Worm (Caenorhabditis elegans) whole organism, early embryonic: ENCODE data around the gene T16G1.13.

Experiments used
- B0310.2 ChIP-seq: sonication (generic microtip); optimal IDR thresholded peaks from 2 replicates; lab custom pipeline; 2016; ENCODE audit warnings: mild to moderate bottlenecking, missing genetic modification characterization, missing compliant biosample characterization
- F13C5.2 ChIP-seq: sonication (generic microtip); optimal IDR thresholded peaks from 2 replicates; lab custom pipeline; 2017; ENCODE audit warnings: mild to moderate bottlenecking, missing genetic modification characterization, inconsistent platforms, missing compliant biosample characterization
- aly-1 ChIP-seq: sonication (generic microtip); optimal IDR thresholded peaks from 2 replicates; lab custom pipeline; 2016; ENCODE audit warnings: missing genetic modification characterization, missing compliant biosample characterization
- ama-1 ChIP-seq: fragments of 150-350 bp; optimal IDR thresholded peaks from 2 replicates; lab custom pipeline; 2014
- ceh-13 ChIP-seq: fragments of 200-800 bp; sonication (Bioruptor generic); optimal IDR thresholded peaks from 2 replicates; lab custom pipeline; 2018; ENCODE audit warnings: mild to moderate bottlenecking, missing genetic modification characterization, missing compliant biosample characterization
- ceh-36 ChIP-seq: sonication (generic microtip); optimal IDR thresholded peaks from 2 replicates; lab custom pipeline; 2016; ENCODE audit warnings: missing genetic modification characterization, inconsistent platforms, missing compliant biosample characterization
- ets-7 ChIP-seq: sonication (generic microtip); optimal IDR thresholded peaks from 2 replicates; lab custom pipeline; 2016; ENCODE audit warnings: missing genotype, missing genetic modification characterization, missing compliant biosample characterization
- flt-1 ChIP-seq: fragments of 200-800 bp; sonication (Bioruptor generic); IDR thresholded peaks from 2 replicates; pipeline ENCODE4 v1.3.6; 2022; ENCODE audit warnings: missing genetic modification characterization, missing compliant biosample characterization
- hmbx-1 ChIP-seq: sonication (generic microtip); optimal IDR thresholded peaks from 2 replicates; lab custom pipeline; 2016; ENCODE audit warnings: mild to moderate bottlenecking, missing genetic modification characterization, missing compliant biosample characterization
- hmg-4 ChIP-seq: fragments of 200-800 bp; sonication (Bioruptor generic); optimal IDR thresholded peaks from 2 replicates; lab custom pipeline; 2018; ENCODE audit warnings: mild to moderate bottlenecking, missing genetic modification characterization, missing compliant biosample characterization
- hnd-1 ChIP-seq: sonication (generic microtip); optimal IDR thresholded peaks from 2 replicates; lab custom pipeline; 2016; ENCODE audit warnings: missing genetic modification characterization, missing compliant biosample characterization
- pes-1 ChIP-seq: fragments of 200-800 bp; sonication (Bioruptor generic); IDR thresholded peaks from 2 replicates; pipeline ENCODE4 v1.3.6; 2022; ENCODE audit warnings: missing genetic modification reagents, missing genetic modification characterization, missing compliant biosample characterization
- scrt-1 ChIP-seq: fragments of 200-800 bp; sonication (Bioruptor generic); IDR thresholded peaks from 2 replicates; pipeline ENCODE4 v1.3.6; 2022; ENCODE audit warnings: missing genetic modification characterization, missing compliant biosample characterization
- sea-1 ChIP-seq: fragments of 200-800 bp; sonication (Bioruptor generic); conservative IDR thresholded peaks from 2 replicates; pipeline ENCODE4 v1.3.6; 2022; ENCODE audit warnings: missing genetic modification characterization, missing compliant biosample characterization
- tbx-11 ChIP-seq: fragments of 200-800 bp; sonication (Bioruptor generic); IDR thresholded peaks from 2 replicates; pipeline ENCODE4 v1.3.6; 2022; ENCODE audit warnings: missing genetic modification characterization, missing compliant biosample characterization
- tbx-37 ChIP-seq: fragments of 200-800 bp; sonication (Bioruptor generic); conservative IDR thresholded peaks from 2 replicates; pipeline ENCODE4 v1.3.6; 2022; ENCODE audit warnings: missing genetic modification reagents, missing genetic modification characterization, missing compliant biosample characterization
- tra-4 ChIP-seq: sonication (generic microtip); optimal IDR thresholded peaks from 2 replicates; lab custom pipeline; 2017; ENCODE audit warnings: missing genetic modification characterization, missing compliant biosample characterization

T16G1.13 gene

ce11 chrV:12967925-12968327 lies 18.2 kb downstream of the T16G1.13 start, which contains the start of gene R186.8:
Gene R186.8 (minus strand): TSS chrV:12967982.
- TF ChIP-seq F13C5.2 (tag; lab: Kevin White, UChicago) (peak; percentile 13), tbx-37 (GFP tag; lab: Robert Waterston, UW) (0 out of 2 replicates have a peak, but pooled peaks have one; percentile 28)

ce11 chrV:12968555-12968954 lies 18.8 kb downstream of the T16G1.13 start, which contains the start of gene lin-46:
Gene lin-46 (plus strand): TSS chrV:12968855.
- TF ChIP-seq ceh-36 (tag; lab: Kevin White, UChicago) (no peak), B0310.2 (tag; lab: Kevin White, UChicago) (no peak)

- TF ChIP-seq flt-1 (no peak), hmg-4 (GFP tag; lab: Kevin White, UChicago) (no peak)
Observed at ce11 chrV:12970575-12971160, 21.0 kb downstream of the T16G1.13 start, which contains the start of gene pnn-1. Gene pnn-1 (plus strand): TSS chrV:12971110.

ce11 chrV:12974047-12974446 lies 24.3 kb downstream of the T16G1.13 start:
- TF ChIP-seq tbx-37 (GFP tag; lab: Robert Waterston, UW) (no peak), aly-1 (no peak), ama-1 (no peak), ceh-13 (GFP tag; lab: Kevin White, UChicago) (no peak), sea-1 (GFP tag; lab: Robert Waterston, UW) (no peak), B0310.2 (tag; lab: Kevin White, UChicago) (no peak), ets-7 (tag; lab: Kevin White, UChicago) (no peak), hnd-1 (no peak), hmbx-1 (tag; lab: Kevin White, UChicago) (no peak), hmg-4 (GFP tag; lab: Kevin White, UChicago) (no peak), F13C5.2 (tag; lab: Kevin White, UChicago) (no peak), flt-1 (no peak), tbx-11 (GFP tag; lab: Robert Waterston, UW) (no peak), ceh-36 (tag; lab: Kevin White, UChicago) (no peak)

ce11 chrV:12987061-12987460 lies 37.4 kb downstream of the T16G1.13 start, which contains the start of gene shw-3:
Gene shw-3 (minus strand): TSS chrV:12987161.
- TF ChIP-seq ceh-13 (GFP tag; lab: Kevin White, UChicago) (no peak), tbx-37 (GFP tag; lab: Robert Waterston, UW) (no peak), hmbx-1 (tag; lab: Kevin White, UChicago) (no peak), hmg-4 (GFP tag; lab: Kevin White, UChicago) (no peak), tra-4 (tag; lab: Kevin White, UChicago) (no peak)

- TF ChIP-seq F13C5.2 (tag; lab: Kevin White, UChicago) = no peak
- no peak for TF ChIP-seq hmg-4 (GFP tag; lab: Kevin White, UChicago)
- TF ChIP-seq pes-1 (GFP tag; lab: Robert Waterston, UW) = no peak
- no peak for TF ChIP-seq ceh-13 (GFP tag; lab: Kevin White, UChicago)
- TF ChIP-seq hnd-1 = no peak
- TF ChIP-seq B0310.2 (tag; lab: Kevin White, UChicago) = no peak
- no peak for TF ChIP-seq ama-1
- TF ChIP-seq tbx-37 (GFP tag; lab: Robert Waterston, UW) = no peak
- no peak for TF ChIP-seq tra-4 (tag; lab: Kevin White, UChicago)
- TF ChIP-seq sea-1 (GFP tag; lab: Robert Waterston, UW) = no peak
- no peak for TF ChIP-seq ets-7 (tag; lab: Kevin White, UChicago)
- TF ChIP-seq scrt-1 (GFP tag; lab: Robert Waterston, UW) = no peak
- TF ChIP-seq tbx-11 (GFP tag; lab: Robert Waterston, UW) = no peak
- TF ChIP-seq flt-1 = no peak
- TF ChIP-seq aly-1 = no peak
- no peak for TF ChIP-seq ceh-36 (tag; lab: Kevin White, UChicago)
- TF ChIP-seq hmbx-1 (tag; lab: Kevin White, UChicago) = no peak
Observed at ce11 chrV:12988256-12988655, 38.5 kb downstream of the T16G1.13 start, which contains the start of gene F15B9.8. Gene F15B9.8 (plus strand): TSS chrV:12988556.

- no peak for TF ChIP-seq ama-1
- no peak for TF ChIP-seq tbx-37 (GFP tag; lab: Robert Waterston, UW)
- TF ChIP-seq aly-1 = no peak
- TF ChIP-seq hnd-1 = no peak
- TF ChIP-seq F13C5.2 (tag; lab: Kevin White, UChicago) = no peak
- no peak for TF ChIP-seq ets-7 (tag; lab: Kevin White, UChicago)
- no peak for TF ChIP-seq ceh-36 (tag; lab: Kevin White, UChicago)
- TF ChIP-seq hmg-4 (GFP tag; lab: Kevin White, UChicago) = no peak
Observed at ce11 chrV:12992891-12993290, 43.2 kb downstream of the T16G1.13 start, which contains the start of the genes F15B9.11 and dsl-7. Gene F15B9.11 (minus strand): TSS chrV:12992895. Gene dsl-7 (plus strand): TSS chrV:12993150.

ce11 chrV:12995269-12995668 lies 45.6 kb downstream of the T16G1.13 start, which contains the start of gene far-5:
Gene far-5 (plus strand): TSS chrV:12995569.
- TF ChIP-seq tra-4 (tag; lab: Kevin White, UChicago) = no peak
- TF ChIP-seq scrt-1 (GFP tag; lab: Robert Waterston, UW) = no peak
- no peak for TF ChIP-seq hmg-4 (GFP tag; lab: Kevin White, UChicago)
- TF ChIP-seq sea-1 (GFP tag; lab: Robert Waterston, UW) = no peak
- no peak for TF ChIP-seq tbx-11 (GFP tag; lab: Robert Waterston, UW)
- no peak for TF ChIP-seq ama-1
- no peak for TF ChIP-seq ceh-36 (tag; lab: Kevin White, UChicago)
- no peak for TF ChIP-seq flt-1
- no peak for TF ChIP-seq ceh-13 (GFP tag; lab: Kevin White, UChicago)
- TF ChIP-seq hmbx-1 (tag; lab: Kevin White, UChicago) = no peak
- no peak for TF ChIP-seq B0310.2 (tag; lab: Kevin White, UChicago)
- no peak for TF ChIP-seq F13C5.2 (tag; lab: Kevin White, UChicago)
